Worm (Caenorhabditis elegans) whole organism, L2 larva: ENCODE measurements around the gene decr-1.1.

Experiments used
- alr-1 ChIP-seq: fragments of 150-350 bp; optimal IDR thresholded peaks from 2 replicates; lab custom pipeline; 2014; ENCODE audit warnings: missing biosample characterization, missing genetic modification characterization
- aly-2 ChIP-seq: fragments of 150-350 bp; optimal IDR thresholded peaks from 2 replicates; lab custom pipeline; 2014; ENCODE audit warnings: missing biosample characterization, missing genetic modification characterization
- blmp-1 ChIP-seq: sonication (generic microtip); optimal IDR thresholded peaks from 2 replicates; lab custom pipeline; 2017; ENCODE audit warnings: missing genetic modification characterization, mild to moderate bottlenecking, missing compliant biosample characterization, antibody characterized with exemption, moderate library complexity; ENCODE audit not compliant: insufficient read depth
- ceh-16 ChIP-seq: fragments of 150-350 bp; optimal IDR thresholded peaks from 2 replicates; lab custom pipeline; 2014; ENCODE audit warnings: missing biosample characterization, missing genetic modification characterization
- ceh-82 ChIP-seq: fragments of 150-350 bp; optimal IDR thresholded peaks from 2 replicates; lab custom pipeline; 2014; ENCODE audit warnings: missing biosample characterization, missing genetic modification characterization
- dmd-4 ChIP-seq: sonication (generic microtip); optimal IDR thresholded peaks from 2 replicates; lab custom pipeline; 2017; ENCODE audit warnings: missing biosample characterization, missing genetic modification characterization
- elt-3 ChIP-seq: sonication (generic microtip); optimal IDR thresholded peaks from 2 replicates; lab custom pipeline; 2017; ENCODE audit warnings: missing biosample characterization, missing genetic modification characterization
- fos-1 ChIP-seq: fragments of 150-350 bp; optimal IDR thresholded peaks from 2 replicates; lab custom pipeline; 2014; ENCODE audit warnings: missing biosample characterization, missing genetic modification characterization
- lsy-2 ChIP-seq, 2 experiments: fragments of 150-350 bp in 1 of 2; sonication (generic microtip) in 1 of 2; optimal IDR thresholded peaks; 2 replicates each; lab custom pipeline; 2014 to 2017; ENCODE audit warnings: missing biosample characterization in 2 of 2, missing genetic modification characterization in 2 of 2
- mab-5 ChIP-seq: fragments of 150-350 bp; optimal IDR thresholded peaks from 2 replicates; lab custom pipeline; 2014; ENCODE audit warnings: missing biosample characterization, missing genetic modification characterization
- nhr-237 ChIP-seq: fragments of 150-350 bp; optimal IDR thresholded peaks from 2 replicates; lab custom pipeline; 2014; ENCODE audit warnings: missing biosample characterization, missing genetic modification characterization
- nhr-77 ChIP-seq: fragments of 150-350 bp; optimal IDR thresholded peaks from 2 replicates; lab custom pipeline; 2014; ENCODE audit warnings: missing biosample characterization, missing genetic modification characterization

ce11 chrV:13796246-13796776 is 14.1 kb downstream of the decr-1.1 start, which contains the start of gene twk-32:
- no peak for TF ChIP-seq blmp-1 (tag; lab: Kevin White, UChicago)
- TF ChIP-seq fos-1 (tag; lab: Kevin White, UChicago) = no peak
- no peak for TF ChIP-seq mab-5
- TF ChIP-seq aly-2 (tag; lab: Kevin White, UChicago) = no peak
- no peak for TF ChIP-seq elt-3
- TF ChIP-seq dmd-4 (tag; lab: Kevin White, UChicago) = no peak
- no peak for TF ChIP-seq ceh-82
- no peak for TF ChIP-seq nhr-237 (tag; lab: Kevin White, UChicago)
- TF ChIP-seq lsy-2 (tag; optimal IDR thresholded peaks at IDR 0.05; lab: Kevin White, UChicago) = no peak
- TF ChIP-seq ceh-16 = no peak
- no peak for TF ChIP-seq nhr-77 (tag; lab: Kevin White, UChicago)
- no peak for TF ChIP-seq alr-1 (tag; lab: Kevin White, UChicago)
